Fruit fly (Drosophila melanogaster): ENCODE measurements around the gene CG15172.

Gene CG15172

DNA sequence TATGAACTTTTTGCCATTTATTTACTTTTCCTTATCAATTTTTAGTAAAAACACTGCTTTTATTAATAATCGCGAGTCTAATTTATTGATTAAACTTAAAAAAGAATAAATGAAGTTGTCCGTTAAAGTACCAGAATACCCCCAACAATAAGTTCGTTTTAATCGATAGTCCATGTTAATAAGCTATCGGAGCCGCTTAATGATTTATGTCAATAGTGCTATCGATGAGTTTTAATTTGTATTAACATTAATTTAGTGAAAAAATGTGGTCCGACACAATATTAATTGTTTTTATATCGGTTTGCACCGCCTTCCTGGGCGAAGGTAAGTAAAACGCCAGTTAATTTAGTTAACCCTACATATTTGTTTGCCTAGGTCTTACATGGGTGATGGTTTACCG is 26.7 kb downstream of the CG15172 start, which contains the start of gene CG10470 (continued):
- TF ChIP-seq cad (GFP tag; optimal IDR thresholded peaks at IDR 0.05) (no peak), Dip3 (GFP tag; optimal IDR thresholded peaks at IDR 0.05) (no peak), bsh (GFP tag; optimal IDR thresholded peaks at IDR 0.05) (peak in 1 of 2 experiments; percentile 38), C15 (GFP tag; IDR thresholded peaks at IDR 0.05) (no peak), h (optimal IDR thresholded peaks at IDR 0.05) (no peak), gcm (GFP tag; optimal IDR thresholded peaks at IDR 0.05) (peak; percentile 9), chm (GFP tag; IDR thresholded peaks at IDR 0.05) (no peak), CG17361 (GFP tag; IDR thresholded peaks at IDR 0.05) (peak; percentile 41; the same call in 2 of the 3 replicates), CG4424 (GFP tag; optimal IDR thresholded peaks at IDR 0.05) (no peak), NFAT (GFP tag; IDR thresholded peaks at IDR 0.05) (no peak), ERR (GFP tag; optimal IDR thresholded peaks at IDR 0.05) (no peak), CG5953 (GFP tag; IDR thresholded peaks at IDR 0.05) (no peak), tx (GFP tag; optimal IDR thresholded peaks at IDR 0.05) (no peak), scrt (GFP tag; optimal IDR thresholded peaks at IDR 0.05) (no peak), CG17612 (GFP tag; IDR thresholded peaks at IDR 0.05) (no peak), H15 (GFP tag; IDR thresholded peaks at IDR 0.05) (no peak), CG15696 (tag; optimal IDR thresholded peaks at IDR 0.05) (no peak), wor (GFP tag; IDR thresholded peaks at IDR 0.05) (no peak), Doc2 (GFP tag; IDR thresholded peaks at IDR 0.05) (no peak), CG13123 (GFP tag; optimal IDR thresholded peaks at IDR 0.05) (no peak), NfI (GFP tag; optimal IDR thresholded peaks at IDR 0.05) (no peak), Atf6 (GFP tag; IDR thresholded peaks at IDR 0.05) (no peak), wdn (GFP tag; IDR thresholded peaks at IDR 0.05) (no peak), ci (GFP tag; IDR thresholded peaks at IDR 0.05) (no peak), fru (optimal IDR thresholded peaks at IDR 0.05) (no peak), az2 (GFP tag; optimal IDR thresholded peaks at IDR 0.05) (no peak), tup (GFP tag; optimal IDR thresholded peaks at IDR 0.05) (no peak), CrebB (tag; optimal IDR thresholded peaks at IDR 0.05) (no peak), lola (GFP tag; optimal IDR thresholded peaks at IDR 0.05) (peak in 1 of 3 experiments; percentile 34), Dek (tag; optimal IDR thresholded peaks at IDR 0.05) (no peak), CG14441 (GFP tag; IDR thresholded peaks at IDR 0.05) (no peak), vvl (GFP tag; IDR thresholded peaks at IDR 0.05) (peak; percentile 53; the same call in 1 of the 2 replicates), cwo (GFP tag; optimal IDR thresholded peaks at IDR 0.05) (no peak), Sry-δ (GFP tag; optimal IDR thresholded peaks at IDR 0.05) (peak; percentile 71), al (GFP tag; IDR thresholded peaks at IDR 0.05) (no peak), Dip2 (GFP tag; IDR thresholded peaks at IDR 0.05) (no peak), Fer1 (GFP tag; optimal IDR thresholded peaks at IDR 0.05) (peak; percentile 13), dimm (GFP tag; IDR thresholded peaks at IDR 0.05) (no peak), bbx (GFP tag; IDR thresholded peaks at IDR 0.05; ENCODE audit: partially characterized antibody) (peak; percentile 88), Nf-YB (GFP tag; optimal IDR thresholded peaks at IDR 0.05) (no peak), zen2 (GFP tag; IDR thresholded peaks at IDR 0.05; ENCODE audit: partially characterized antibody) (peak; percentile 70; the same call in 2 of the 3 replicates), CG4820 (GFP tag; optimal IDR thresholded peaks at IDR 0.05) (no peak), NC2α (GFP tag; optimal IDR thresholded peaks at IDR 0.05) (no peak), CG8359 (GFP tag; optimal IDR thresholded peaks at IDR 0.05; ENCODE audit: borderline replicate concordance) (no peak), PHDP (tag; optimal IDR thresholded peaks at IDR 0.05) (peak; percentile 50), yki (optimal IDR thresholded peaks at IDR 0.05) (no peak), Hmr (GFP tag; optimal IDR thresholded peaks at IDR 0.05) (no peak), CG17802 (tag; optimal IDR thresholded peaks at IDR 0.05) (no peak), Mes4 (GFP tag; optimal IDR thresholded peaks at IDR 0.05) (no peak), ttk (GFP tag; IDR thresholded peaks at IDR 0.05) (no peak), bab2 (GFP tag; optimal IDR thresholded peaks at IDR 0.05) (no peak), Vsx1 (GFP tag; optimal IDR thresholded peaks at IDR 0.05) (no peak), CG14050 (GFP tag; IDR thresholded peaks at IDR 0.05) (no peak)
